Fruit fly (Drosophila melanogaster) whole organism, embryonic: Measurements from ENCODE around the gene Vsx2.

Experiments used
- CG10462 ChIP-seq: fragments of 200-800 bp; sonication (Bioruptor generic); optimal IDR thresholded peaks from 2 replicates; lab custom pipeline; 2016; ENCODE audit warnings: missing biosample characterization, missing genetic modification characterization
- CG11504 ChIP-seq: fragments of 200-800 bp; sonication (Bioruptor generic); optimal IDR thresholded peaks from 3 replicates; lab custom pipeline; 2019; ENCODE audit warnings: missing biosample characterization, mild to moderate bottlenecking, missing genetic modification characterization, moderate library complexity
- CG11695 ChIP-seq: fragments of 200-800 bp; sonication (Bioruptor generic); IDR thresholded peaks from 3 replicates; pipeline ENCODE4 v1.3.6; 2022; ENCODE audit warnings: missing biosample characterization, missing genetic modification characterization
- CG11696 ChIP-seq: fragments of 200-800 bp; sonication (Bioruptor generic); IDR thresholded peaks from 2 replicates; pipeline ENCODE4 v1.3.6; 2022; ENCODE audit warnings: missing biosample characterization, missing genetic modification characterization
- CG15011 ChIP-seq: fragments of 200-800 bp; sonication (Bioruptor generic); optimal IDR thresholded peaks from 3 replicates; lab custom pipeline; 2018; ENCODE audit warnings: missing biosample characterization, mild to moderate bottlenecking, missing genetic modification characterization
- CG1529 ChIP-seq: fragments of 200-800 bp; sonication (Bioruptor generic); optimal IDR thresholded peaks from 3 replicates; lab custom pipeline; 2018; ENCODE audit warnings: missing biosample characterization, missing genetic modification characterization
- CG1603 ChIP-seq: fragments of 200-800 bp; sonication (Bioruptor generic); optimal IDR thresholded peaks from 2 replicates; lab custom pipeline; 2019; ENCODE audit warnings: missing biosample characterization, mild to moderate bottlenecking, missing genetic modification characterization, moderate library complexity
- CG2116 ChIP-seq: fragments of 200-800 bp; sonication (Bioruptor generic); optimal IDR thresholded peaks from 3 replicates; lab custom pipeline; 2018; ENCODE audit warnings: missing biosample characterization, mild to moderate bottlenecking, missing genetic modification characterization
- CG2712 ChIP-seq: fragments of 200-800 bp; optimal IDR thresholded peaks from 3 replicates; lab custom pipeline; 2019; ENCODE audit warnings: missing biosample characterization, mild to moderate bottlenecking, missing genetic modification characterization, moderate library complexity
- CG34224 ChIP-seq: fragments of 200-800 bp; sonication (Bioruptor generic); IDR thresholded peaks from 3 replicates; pipeline ENCODE4 v1.3.6; 2022; ENCODE audit warnings: missing biosample characterization, missing genetic modification characterization; ENCODE audit not compliant: partially characterized antibody
- CG34376 ChIP-seq: fragments of 200-800 bp; sonication (Bioruptor generic); optimal IDR thresholded peaks from 2 replicates; lab custom pipeline; 2018; ENCODE audit warnings: missing biosample characterization, mild to moderate bottlenecking, missing genetic modification characterization
- CG34422 ChIP-seq: fragments of 200-800 bp; sonication (Bioruptor generic); IDR thresholded peaks from 3 replicates; pipeline ENCODE4 v1.3.6; 2022; ENCODE audit warnings: missing biosample characterization, missing genetic modification characterization
- CG3995 ChIP-seq: fragments of 200-800 bp; sonication (Bioruptor generic); optimal IDR thresholded peaks from 3 replicates; lab custom pipeline; 2016; ENCODE audit warnings: missing biosample characterization, missing genetic modification characterization
- CG6175 ChIP-seq: fragments of 200-800 bp; sonication (Bioruptor generic); IDR thresholded peaks from 3 replicates; pipeline ENCODE4 v1.3.6; 2022; ENCODE audit warnings: missing biosample characterization, missing genetic modification characterization
- CG6272 ChIP-seq: fragments of 200-800 bp; sonication (Bioruptor generic); IDR thresholded peaks from 2 replicates; pipeline ENCODE4 v1.3.6; 2022; ENCODE audit warnings: missing biosample characterization, missing genetic modification characterization
- CG6854 ChIP-seq: fragments of 200-800 bp; sonication (Bioruptor generic); optimal IDR thresholded peaks from 3 replicates; lab custom pipeline; 2017; ENCODE audit warnings: missing biosample characterization, mild to moderate bottlenecking, missing genetic modification characterization
- CG7372 ChIP-seq: fragments of 200-800 bp; sonication (Bioruptor generic); IDR thresholded peaks from 2 replicates; pipeline ENCODE4 v1.3.6; 2022; ENCODE audit warnings: missing biosample characterization, missing genetic modification characterization
- CG7556 ChIP-seq: fragments of 200-800 bp; sonication (Bioruptor generic); optimal IDR thresholded peaks from 2 replicates; lab custom pipeline; 2017; ENCODE audit warnings: missing biosample characterization, mild to moderate bottlenecking, missing genetic modification characterization
- CG7963 ChIP-seq: fragments of 200-800 bp; sonication (Bioruptor generic); IDR thresholded peaks from 3 replicates; pipeline ENCODE4 v1.3.6; 2022; ENCODE audit warnings: missing biosample characterization, missing genetic modification characterization; ENCODE audit not compliant: partially characterized antibody
- CG8944 ChIP-seq: fragments of 200-800 bp; sonication (Bioruptor generic); optimal IDR thresholded peaks from 3 replicates; lab custom pipeline; 2016; ENCODE audit warnings: missing biosample characterization, missing genetic modification characterization
- CTCF ChIP-seq: fragments of 200-800 bp; sonication (Bioruptor generic); optimal IDR thresholded peaks from 2 replicates; lab custom pipeline; 2017; ENCODE audit warnings: missing biosample characterization, mild to moderate bottlenecking, missing genetic modification characterization, moderate library complexity
- D ChIP-seq, 2 experiments: fragments of 200-800 bp in 1 of 2; fragments of >200 bp in 1 of 2; sonication (Bioruptor generic) in 1 of 2; optimal IDR thresholded peaks; 2 replicates in 1 of 2; 3 replicates in 1 of 2; lab custom pipeline; 2017; ENCODE audit warnings: mild to moderate bottlenecking in 1 of 2, missing biosample characterization in 1 of 2, missing genetic modification characterization in 1 of 2, missing genetic modification reagents in 1 of 2
- E2f1 ChIP-seq: fragments of 200-800 bp; sonication (Bioruptor generic); IDR thresholded peaks from 2 replicates; pipeline ENCODE4 v1.3.6; 2022; ENCODE audit warnings: missing biosample characterization, missing genetic modification characterization
- Gug ChIP-seq: fragments of 200-800 bp; sonication (Bioruptor generic); IDR thresholded peaks from 4 replicates; pipeline ENCODE4 v1.3.6; 2022; ENCODE audit warnings: missing biosample characterization, missing genetic modification characterization
- HLHmδ ChIP-seq: fragments of 200-800 bp; sonication (Bioruptor generic); optimal IDR thresholded peaks from 2 replicates; lab custom pipeline; 2018; ENCODE audit warnings: missing biosample characterization, mild to moderate bottlenecking, missing genetic modification characterization, moderate library complexity
- Hey ChIP-seq: fragments of 200-800 bp; sonication (Bioruptor generic); optimal IDR thresholded peaks from 3 replicates; lab custom pipeline; 2018; ENCODE audit warnings: missing biosample characterization, mild to moderate bottlenecking, missing genetic modification characterization
- Hr39 ChIP-seq: fragments of >200 bp; optimal IDR thresholded peaks from 2 replicates; lab custom pipeline; 2017
- Jarid2 ChIP-seq: fragments of 200-800 bp; sonication (Bioruptor generic); optimal IDR thresholded peaks from 3 replicates; lab custom pipeline; 2017; ENCODE audit warnings: mild to moderate bottlenecking, missing biosample characterization, missing genetic modification reagents, missing genetic modification characterization
- Kr ChIP-seq: fragments of 200-800 bp; sonication (Bioruptor generic); optimal IDR thresholded peaks from 2 replicates; lab custom pipeline; 2017; ENCODE audit warnings: missing biosample characterization, mild to moderate bottlenecking, missing genetic modification characterization
- Lpt ChIP-seq: fragments of >200 bp; optimal IDR thresholded peaks from 2 replicates; lab custom pipeline; 2018; ENCODE audit warnings: missing biosample characterization, missing genetic modification characterization
- MESR4 ChIP-seq: fragments of 200-800 bp; sonication (Bioruptor generic); optimal IDR thresholded peaks from 2 replicates; lab custom pipeline; 2018; ENCODE audit warnings: missing biosample characterization, mild to moderate bottlenecking, missing genetic modification characterization, moderate library complexity
- Neu2 ChIP-seq: fragments of 200-800 bp; sonication (Bioruptor generic); optimal IDR thresholded peaks from 3 replicates; lab custom pipeline; 2016; ENCODE audit warnings: missing biosample characterization, missing genetic modification characterization, borderline replicate concordance
- Scr ChIP-seq: fragments of 200-800 bp; sonication (Bioruptor generic); IDR thresholded peaks from 2 replicates; pipeline ENCODE4 v1.3.6; 2022; ENCODE audit warnings: missing biosample characterization, missing genetic modification characterization; ENCODE audit not compliant: partially characterized antibody
- Ssrp ChIP-seq: fragments of 200-800 bp; sonication (Bioruptor generic); optimal IDR thresholded peaks from 2 replicates; lab custom pipeline; 2018; ENCODE audit warnings: missing biosample characterization, mild to moderate bottlenecking, missing genetic modification characterization, moderate library complexity
- Tbp ChIP-seq: fragments of >200 bp; optimal IDR thresholded peaks from 2 replicates; lab custom pipeline; 2018; ENCODE audit warnings: missing biosample characterization, missing genetic modification characterization
- amos ChIP-seq: fragments of 200-800 bp; sonication (Bioruptor generic); IDR thresholded peaks from 2 replicates; pipeline ENCODE4 v1.3.6; 2022; ENCODE audit warnings: missing biosample characterization, missing genetic modification characterization; ENCODE audit not compliant: partially characterized antibody
- bcd ChIP-seq: fragments of 200-800 bp; sonication (Bioruptor generic); optimal IDR thresholded peaks from 2 replicates; lab custom pipeline; 2017; ENCODE audit warnings: missing biosample characterization, mild to moderate bottlenecking, missing genetic modification characterization
- br ChIP-seq: fragments of >200 bp; optimal IDR thresholded peaks from 2 replicates; lab custom pipeline; 2017
- croc ChIP-seq: fragments of 200-800 bp; sonication (Bioruptor generic); conservative IDR thresholded peaks from 3 replicates; pipeline ENCODE4 v1.3.6; 2022; ENCODE audit warnings: missing biosample characterization, missing genetic modification characterization
- da ChIP-seq: fragments of 200-800 bp; sonication (Bioruptor generic); optimal IDR thresholded peaks from 2 replicates; lab custom pipeline; 2016; ENCODE audit warnings: missing biosample characterization, missing genetic modification characterization
- emc ChIP-seq: fragments of 200-800 bp; sonication (Bioruptor generic); optimal IDR thresholded peaks from 2 replicates; lab custom pipeline; 2016; ENCODE audit warnings: missing biosample characterization, missing genetic modification characterization
- gem ChIP-seq: fragments of 200-800 bp; sonication (Bioruptor generic); optimal IDR thresholded peaks from 2 replicates; lab custom pipeline; 2019; ENCODE audit warnings: missing biosample characterization, mild to moderate bottlenecking, missing genetic modification characterization, moderate library complexity
- klu ChIP-seq: fragments of 200-800 bp; sonication (Bioruptor generic); IDR thresholded peaks from 2 replicates; pipeline ENCODE4 v1.3.6; 2022; ENCODE audit warnings: missing biosample characterization, missing genetic modification characterization
- mld ChIP-seq: fragments of 200-800 bp; sonication (Bioruptor generic); IDR thresholded peaks from 3 replicates; pipeline ENCODE4 v1.3.6; 2022; ENCODE audit warnings: missing biosample characterization, missing genetic modification characterization; ENCODE audit not compliant: partially characterized antibody
- oc ChIP-seq: fragments of 200-800 bp; sonication (Bioruptor generic); optimal IDR thresholded peaks from 2 replicates; lab custom pipeline; 2018; ENCODE audit warnings: missing biosample characterization, mild to moderate bottlenecking, missing genetic modification characterization, moderate library complexity
- odd ChIP-seq: fragments of 200-800 bp; sonication (Bioruptor generic); optimal IDR thresholded peaks from 2 replicates; lab custom pipeline; 2017; ENCODE audit warnings: missing biosample characterization, mild to moderate bottlenecking, missing genetic modification characterization
- rib ChIP-seq: fragments of 200-800 bp; sonication (Bioruptor generic); IDR thresholded peaks from 2 replicates; pipeline ENCODE4 v1.3.6; 2022; ENCODE audit warnings: missing biosample characterization, missing genetic modification characterization
- scrt ChIP-seq: fragments of 200-800 bp; sonication (Bioruptor generic); optimal IDR thresholded peaks from 2 replicates; lab custom pipeline; 2018; ENCODE audit warnings: missing biosample characterization, mild to moderate bottlenecking, missing genetic modification characterization, moderate library complexity
- sima ChIP-seq: fragments of 200-800 bp; sonication (Bioruptor generic); optimal IDR thresholded peaks from 2 replicates; lab custom pipeline; 2016; ENCODE audit warnings: missing biosample characterization, missing genetic modification characterization
- vfl ChIP-seq: fragments of 200-800 bp; sonication (Bioruptor generic); optimal IDR thresholded peaks from 2 replicates; lab custom pipeline; 2016; ENCODE audit warnings: missing biosample characterization, missing genetic modification characterization
- zen ChIP-seq: fragments of 200-800 bp; sonication (Bioruptor generic); optimal IDR thresholded peaks from 3 replicates; lab custom pipeline; 2018; ENCODE audit warnings: missing biosample characterization, mild to moderate bottlenecking, missing genetic modification characterization, moderate library complexity
- zfh2 ChIP-seq: fragments of 200-800 bp; sonication (Bioruptor generic); optimal IDR thresholded peaks from 2 replicates; lab custom pipeline; 2016; ENCODE audit warnings: missing biosample characterization, missing genetic modification characterization

The Vsx2 gene

DNA sequence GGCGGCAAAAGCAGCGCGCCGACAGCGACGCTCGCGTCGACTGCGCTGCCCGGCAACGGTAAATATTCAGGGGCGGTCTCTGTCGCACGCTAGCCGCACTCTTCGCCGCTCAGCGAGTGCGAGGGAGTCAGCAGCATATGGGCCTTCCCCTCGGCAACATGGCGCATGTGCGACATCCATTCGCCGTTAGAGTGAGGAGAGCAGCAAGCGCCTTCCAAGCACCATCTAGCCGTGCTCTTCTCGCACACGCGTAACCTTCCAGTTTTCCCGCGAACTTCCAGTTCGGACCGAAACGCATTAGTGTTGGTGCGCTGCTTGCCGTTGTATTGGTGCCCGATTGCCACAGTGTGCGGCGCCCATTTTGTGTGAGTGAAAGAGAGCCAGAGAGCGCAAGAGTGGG lies 520 bp upstream of the Vsx2 start (continued):
- TF ChIP-seq oc (tag; lab: Kevin White, UChicago) (peak; percentile 19), Hey (no peak), gem (tag; lab: Kevin White, UChicago) (no peak), CG2116 (GFP tag; lab: Kevin White, UChicago) (no peak), Tbp (GFP tag; lab: Kevin White, UChicago) (no peak), Hr39 (lab: Kevin White, UChicago) (no peak), Lpt (GFP tag; lab: Kevin White, UChicago) (no peak), CG8944 (GFP tag; lab: Kevin White, UChicago) (no peak), CG34422 (no peak), sima (no peak), Kr (GFP tag; lab: Kevin White, UChicago) (no peak), E2f1 (GFP tag; lab: Robert Waterston, UW) (no peak), CG6175 (GFP tag; lab: Robert Waterston, UW) (no peak), da (GFP tag; lab: Kevin White, UChicago) (no peak), amos (GFP tag; lab: Robert Waterston, UW) (0 out of 2 replicates have a peak, but pooled peaks have one; percentile 20), vfl (no peak), CG2712 (tag; lab: Kevin White, UChicago) (peak; percentile 8), CG7963 (no peak), scrt (no peak), CG7556 (GFP tag; lab: Kevin White, UChicago) (no peak), CG3995 (no peak), Jarid2 (GFP tag; lab: Kevin White, UChicago) (peak; percentile 40), CG1529 (GFP tag; lab: Kevin White, UChicago) (no peak), CG7372 (no peak), odd (GFP tag; lab: Kevin White, UChicago) (no peak), br (lab: Kevin White, UChicago) (no peak), MESR4 (no peak), CG1603 (tag; lab: Kevin White, UChicago) (peak; percentile 8), rib (GFP tag; lab: Robert Waterston, UW) (peak; percentile 61; the same call in 1 of the 2 replicates), CG11504 (tag; lab: Kevin White, UChicago) (peak; percentile 10), CG10462 (GFP tag; lab: Kevin White, UChicago) (peak; percentile 55), bcd (GFP tag; lab: Kevin White, UChicago) (no peak), CTCF (GFP tag; lab: Kevin White, UChicago) (no peak), CG34224 (GFP tag; lab: Robert Waterston, UW) (no peak), CG34376 (GFP tag; lab: Kevin White, UChicago) (no peak), CG11695 (no peak), CG11696 (GFP tag; lab: Robert Waterston, UW) (no peak), Scr (peak; percentile 29), zfh2 (GFP tag; lab: Kevin White, UChicago) (no peak), CG15011 (GFP tag; lab: Kevin White, UChicago) (no peak), CG6272 (GFP tag; lab: Robert Waterston, UW) (no peak), CG6854 (no peak), croc (GFP tag; lab: Robert Waterston, UW) (no peak), D (optimal IDR thresholded peaks at IDR 0.05; lab: Kevin White, UChicago) (peak; percentile 62), D (GFP tag; optimal IDR thresholded peaks at IDR 0.05; lab: Kevin White, UChicago) (no peak), Ssrp (tag; lab: Kevin White, UChicago) (no peak), Gug (GFP tag; lab: Robert Waterston, UW) (no peak), zen (tag; lab: Kevin White, UChicago) (peak; percentile 73), mld (GFP tag; lab: Robert Waterston, UW) (no peak), HLHmδ (no peak), emc (GFP tag; lab: Kevin White, UChicago) (no peak), klu (GFP tag; lab: Robert Waterston, UW) (no peak), Neu2 (GFP tag; lab: Kevin White, UChicago) (no peak)
